Worm (Caenorhabditis elegans): ENCODE data around the gene K12H6.2.
A peak's percentile ranks its signal among the peaks of the same experiment; 100 is the strongest.

Gene K12H6.2

DNA sequence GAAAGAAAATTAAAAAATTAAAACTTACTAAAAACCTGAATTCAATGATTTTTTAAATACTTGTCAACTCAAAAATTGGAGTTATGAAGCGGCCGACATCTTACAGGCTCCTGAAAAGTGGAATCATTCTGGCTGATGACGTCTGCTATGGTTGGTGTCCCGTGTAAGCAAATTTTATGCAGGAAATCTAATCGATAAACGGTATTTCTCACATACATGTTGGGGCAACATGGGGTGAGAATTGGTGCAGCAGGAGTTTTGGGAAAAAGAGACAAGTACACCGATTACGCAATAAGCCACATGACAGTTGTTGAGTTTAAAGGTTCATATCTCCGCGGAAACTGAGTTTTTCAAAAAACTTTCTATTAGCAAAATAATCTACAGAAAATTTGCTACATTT, at the start of gene K12H6.2:
Gene K12H6.2 (minus strand): TSS at position 101 of the 400 bp plus-strand sequence.
- TF ChIP-seq him-1 (tag; optimal IDR thresholded peaks at IDR 0.05) = no peak
- no peak for TF ChIP-seq W03F9.2 (tag; optimal IDR thresholded peaks at IDR 0.05)
- TF ChIP-seq dao-5 (tag; optimal IDR thresholded peaks at IDR 0.05) = no peak

DNA sequence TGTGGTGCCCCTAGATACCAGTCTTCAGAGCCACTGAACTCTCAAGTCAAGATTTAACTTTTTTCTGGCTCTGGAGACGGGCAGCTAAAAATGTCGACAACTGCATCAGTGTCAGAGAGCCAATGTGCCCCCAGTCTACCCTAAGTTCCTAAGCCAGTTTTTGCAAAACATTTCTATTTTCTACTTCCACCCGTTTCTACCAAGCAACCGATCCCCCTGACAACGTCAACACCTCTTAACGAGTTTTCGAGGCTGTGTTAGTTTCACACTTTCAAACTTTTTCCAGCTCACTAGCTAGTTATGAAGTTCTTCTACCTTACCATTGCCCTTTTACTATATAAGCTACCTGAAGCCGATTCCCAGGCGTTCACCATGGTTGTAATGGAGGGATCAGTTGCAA, 48.9 kb upstream of the K12H6.2 start, which contains the start of gene Y110A2AL.5:
Gene Y110A2AL.5 (plus strand): TSS at position 301 of the 400 bp plus-strand sequence.
- TF ChIP-seq him-1 (tag; optimal IDR thresholded peaks at IDR 0.05) = no peak
- no peak for TF ChIP-seq dao-5 (tag; optimal IDR thresholded peaks at IDR 0.05)
- no peak for TF ChIP-seq W03F9.2 (tag; optimal IDR thresholded peaks at IDR 0.05)

DNA sequence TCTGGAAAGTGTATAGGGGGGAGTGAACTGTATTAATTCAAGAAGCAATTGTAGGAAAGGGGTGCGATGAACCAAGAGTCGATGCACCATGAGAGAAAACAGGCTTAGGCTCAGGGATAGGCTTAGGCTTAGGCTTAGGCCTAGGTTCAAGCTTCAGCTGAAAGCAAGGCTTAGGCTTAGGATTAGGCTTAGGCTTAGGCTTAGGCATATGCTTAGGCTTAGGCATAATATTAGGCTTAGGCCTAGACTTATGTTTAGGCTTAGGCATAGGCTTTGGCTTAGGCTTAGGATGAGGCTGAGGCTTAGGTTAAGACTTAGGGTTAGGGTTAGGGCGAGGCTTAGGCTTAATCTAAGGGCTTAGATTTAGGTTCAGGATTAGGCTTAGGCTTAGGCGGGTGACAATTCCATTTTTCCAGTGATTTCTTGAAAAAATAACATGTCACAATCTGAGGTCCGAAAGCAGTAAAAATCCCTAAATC, 47.3 kb upstream of the K12H6.2 start:
- no peak for TF ChIP-seq W03F9.2 (tag; optimal IDR thresholded peaks at IDR 0.05)
- no peak for TF ChIP-seq dao-5 (tag; optimal IDR thresholded peaks at IDR 0.05)

DNA sequence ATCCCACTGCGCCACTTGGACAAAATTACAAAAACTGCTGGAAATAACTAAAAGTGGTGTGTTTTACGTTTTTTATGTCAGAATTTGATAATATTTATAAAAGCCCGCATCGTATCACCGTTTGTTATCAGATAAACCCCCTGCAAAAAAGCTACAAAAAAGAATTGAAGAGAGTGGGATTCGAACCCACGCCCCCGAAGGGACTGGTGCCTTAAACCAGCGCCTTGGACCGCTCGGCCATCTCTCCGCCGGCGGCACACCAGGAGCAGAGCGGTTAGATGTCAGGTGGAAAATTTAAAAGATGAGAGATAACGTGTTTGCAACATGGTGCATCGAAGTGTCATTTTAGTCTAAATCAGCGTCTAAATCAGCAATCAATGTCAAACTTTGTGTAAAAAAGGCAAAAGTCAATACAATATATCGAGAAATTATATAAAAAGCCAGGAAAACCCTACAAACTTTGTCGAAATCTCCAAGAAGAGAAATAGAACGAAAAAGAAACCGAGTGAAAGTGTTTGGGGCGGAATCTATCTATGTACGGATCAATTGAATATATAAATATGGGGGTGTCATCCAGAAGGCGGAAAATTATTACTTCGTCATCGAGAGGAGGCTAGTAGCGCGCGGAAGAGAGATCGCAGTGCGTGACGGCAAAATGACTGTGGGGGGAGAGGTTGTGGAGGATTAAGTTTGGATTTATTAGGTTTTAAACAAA, 46.2 kb upstream of the K12H6.2 start:
- TF ChIP-seq W03F9.2 (tag; optimal IDR thresholded peaks at IDR 0.05) (no peak), dao-5 (tag; optimal IDR thresholded peaks at IDR 0.05) (peak; percentile 6)

DNA sequence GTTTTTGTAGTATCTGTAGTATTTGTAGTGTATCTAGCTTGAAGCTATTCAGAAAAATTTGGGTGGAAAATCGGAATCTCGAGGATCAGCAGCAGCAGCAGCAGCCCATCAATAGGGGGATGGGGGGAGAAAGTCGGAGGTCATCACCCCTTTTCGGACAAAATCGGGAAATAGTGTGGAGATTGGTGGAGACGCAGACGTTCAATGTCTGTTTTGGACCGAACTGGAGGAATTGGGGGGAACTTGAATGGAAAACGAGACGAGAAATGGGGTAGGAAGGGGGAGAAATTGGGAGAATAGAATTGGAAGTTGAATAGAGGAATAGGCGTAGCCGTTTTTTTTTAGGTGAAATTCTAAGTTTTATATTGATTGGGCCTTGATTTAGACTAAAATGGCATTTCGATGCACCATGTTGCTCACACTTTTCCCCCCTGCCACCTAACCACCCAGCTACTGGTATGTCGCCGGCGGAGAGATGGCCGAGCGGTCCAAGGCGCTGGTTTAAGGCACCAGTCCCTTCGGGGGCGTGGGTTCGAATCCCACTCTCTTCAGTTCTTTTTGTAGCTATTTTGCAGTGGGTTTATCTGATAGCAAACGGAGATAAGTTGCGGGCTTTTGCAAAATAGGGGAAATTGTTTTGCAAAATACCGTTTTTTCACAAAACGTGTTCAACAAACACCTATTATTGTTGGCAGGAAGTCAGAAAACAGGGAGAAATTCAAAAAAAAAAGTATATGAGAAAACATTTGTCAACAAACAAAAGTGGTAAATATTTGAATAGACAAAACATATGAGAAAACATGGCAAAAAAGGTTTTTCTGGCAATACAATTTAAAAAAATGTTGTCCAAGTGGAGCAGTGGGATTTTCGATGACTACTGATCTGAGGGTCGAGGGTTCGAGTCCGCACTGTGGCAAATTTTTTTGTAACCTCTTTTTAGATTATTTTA, 44.8 kb upstream of the K12H6.2 start:
- TF ChIP-seq dao-5 (tag; optimal IDR thresholded peaks at IDR 0.05) (peak; percentile 26), W03F9.2 (tag; optimal IDR thresholded peaks at IDR 0.05) (no peak)

DNA sequence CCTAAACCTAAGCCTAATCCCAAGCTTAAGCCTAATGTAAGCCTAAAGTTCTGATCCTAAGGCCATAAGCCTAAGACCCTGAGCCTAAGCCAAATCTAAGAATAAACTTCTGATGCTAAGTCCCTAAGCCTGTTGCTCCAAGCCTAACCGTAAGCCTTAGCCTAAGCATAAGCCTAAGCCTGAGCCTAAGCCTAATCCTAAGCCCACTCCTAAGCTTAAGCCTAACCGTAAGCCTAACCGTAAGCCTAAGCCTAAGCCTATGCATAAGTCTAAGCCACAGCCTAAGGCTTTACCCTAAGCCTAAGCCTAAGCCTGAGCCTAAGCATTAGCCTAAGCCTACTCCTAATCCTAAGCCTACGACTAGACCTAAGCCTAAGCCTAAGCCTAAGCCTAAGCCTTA, 44.0 kb upstream of the K12H6.2 start:
- TF ChIP-seq him-1 (tag; optimal IDR thresholded peaks at IDR 0.05) = no peak
- TF ChIP-seq dao-5 (tag; optimal IDR thresholded peaks at IDR 0.05) = no peak
- TF ChIP-seq W03F9.2 (tag; optimal IDR thresholded peaks at IDR 0.05) = no peak

DNA sequence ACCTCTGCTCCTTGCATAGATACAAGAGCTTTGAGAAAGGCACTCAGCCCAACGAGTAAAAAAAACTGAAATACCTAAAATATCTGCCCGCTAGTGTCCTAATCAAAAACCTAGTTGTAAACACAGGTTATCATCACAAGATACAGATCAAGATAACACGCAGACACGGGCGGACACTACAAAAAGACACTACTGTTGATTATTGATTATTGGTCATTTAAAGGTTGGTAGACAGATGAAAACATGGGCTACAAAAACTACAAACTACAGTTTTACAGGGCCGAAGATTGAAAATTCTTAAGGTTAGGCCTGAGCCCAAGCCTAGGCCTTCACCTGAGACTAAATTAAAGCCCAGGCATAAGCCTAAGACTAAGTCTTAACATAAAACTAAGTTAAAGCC, 43.5 kb upstream of the K12H6.2 start:
- TF ChIP-seq dao-5 (tag; optimal IDR thresholded peaks at IDR 0.05) (no peak), him-1 (tag; optimal IDR thresholded peaks at IDR 0.05) (no peak), W03F9.2 (tag; optimal IDR thresholded peaks at IDR 0.05) (no peak)

DNA sequence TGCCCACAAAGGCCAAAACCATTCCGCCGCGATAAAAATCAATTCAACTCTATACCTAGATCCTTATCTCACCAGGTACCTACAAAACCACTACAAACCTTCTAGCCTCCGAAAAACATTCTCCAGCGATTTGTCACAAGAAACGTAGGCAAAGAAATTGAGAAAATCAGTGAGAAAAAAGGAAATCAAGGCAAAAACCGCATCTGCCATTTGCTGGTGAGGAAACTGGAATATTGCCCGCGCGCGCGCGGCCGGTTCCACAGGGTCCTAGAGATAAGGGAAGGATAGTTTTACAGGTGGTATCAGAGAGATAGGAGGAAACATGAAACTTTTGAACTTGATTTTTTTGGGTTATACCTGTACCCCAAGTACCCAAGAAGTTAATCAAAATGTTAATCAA, 42.2 kb upstream of the K12H6.2 start:
- no peak for TF ChIP-seq dao-5 (tag; optimal IDR thresholded peaks at IDR 0.05)
- TF ChIP-seq W03F9.2 (tag; optimal IDR thresholded peaks at IDR 0.05) = no peak
- TF ChIP-seq him-1 (tag; optimal IDR thresholded peaks at IDR 0.05) = no peak

DNA sequence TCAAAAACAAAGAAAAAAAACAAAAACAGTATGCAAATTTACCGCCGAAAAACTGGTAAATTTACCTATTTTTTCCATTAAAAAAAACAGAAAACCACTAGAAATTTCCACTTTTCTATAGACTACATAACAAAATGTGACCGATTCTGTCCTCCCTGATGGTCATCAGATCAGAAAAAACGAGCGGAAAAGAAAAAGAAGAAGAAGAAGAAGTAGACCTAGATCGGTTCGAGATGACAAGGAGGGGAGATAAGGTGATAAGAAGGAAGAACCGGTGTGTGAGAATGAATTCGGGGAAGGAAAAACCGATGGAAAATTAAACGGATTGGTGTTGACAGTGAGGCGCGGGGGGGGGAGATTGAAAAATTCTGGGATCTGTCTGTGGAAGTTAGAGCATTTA, 40.8 kb upstream of the K12H6.2 start:
- TF ChIP-seq dao-5 (tag; optimal IDR thresholded peaks at IDR 0.05) (no peak), him-1 (tag; optimal IDR thresholded peaks at IDR 0.05) (no peak)

DNA sequence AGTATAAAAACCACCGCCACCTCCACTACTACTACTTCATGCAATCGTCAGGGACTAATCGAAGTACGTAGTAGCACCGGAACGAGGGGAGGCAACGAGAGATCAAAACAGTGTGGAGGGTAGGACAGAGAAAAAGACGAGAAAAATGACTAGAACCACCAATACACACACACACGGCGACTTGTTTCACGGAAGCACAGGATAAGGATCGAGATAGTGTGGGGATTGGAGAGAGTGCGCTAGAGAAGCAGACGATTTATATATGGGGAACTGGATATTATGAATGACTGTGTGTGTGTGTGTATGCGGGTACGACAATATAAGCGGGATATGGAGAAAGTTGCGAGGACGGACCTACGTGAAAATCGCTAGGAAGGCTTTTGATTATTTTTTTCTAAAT, 39.5 kb upstream of the K12H6.2 start:
- TF ChIP-seq him-1 (tag; optimal IDR thresholded peaks at IDR 0.05) = no peak
- no peak for TF ChIP-seq dao-5 (tag; optimal IDR thresholded peaks at IDR 0.05)
- no peak for TF ChIP-seq W03F9.2 (tag; optimal IDR thresholded peaks at IDR 0.05)

DNA sequence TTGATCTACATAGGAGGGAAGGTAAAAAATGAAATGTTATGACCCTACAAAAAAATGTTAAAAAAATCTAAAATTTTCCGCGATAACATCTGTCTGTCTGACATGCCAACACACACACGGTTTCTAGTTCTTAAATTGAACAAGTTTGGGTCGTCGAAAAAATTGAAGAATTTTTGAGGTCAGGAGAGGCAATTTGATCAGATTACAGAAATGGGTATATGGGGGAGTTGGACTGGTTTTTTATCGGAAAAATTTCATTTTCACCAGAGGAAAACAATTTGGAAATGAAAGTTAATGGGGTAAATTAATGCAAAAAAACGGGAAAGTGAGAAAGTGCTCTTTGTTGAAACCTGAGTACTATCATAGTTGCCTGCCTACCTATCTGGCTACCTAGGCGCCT, 38.4 kb upstream of the K12H6.2 start:
- TF ChIP-seq W03F9.2 (tag; optimal IDR thresholded peaks at IDR 0.05) (no peak), him-1 (tag; optimal IDR thresholded peaks at IDR 0.05) (no peak), dao-5 (tag; optimal IDR thresholded peaks at IDR 0.05) (no peak)

DNA sequence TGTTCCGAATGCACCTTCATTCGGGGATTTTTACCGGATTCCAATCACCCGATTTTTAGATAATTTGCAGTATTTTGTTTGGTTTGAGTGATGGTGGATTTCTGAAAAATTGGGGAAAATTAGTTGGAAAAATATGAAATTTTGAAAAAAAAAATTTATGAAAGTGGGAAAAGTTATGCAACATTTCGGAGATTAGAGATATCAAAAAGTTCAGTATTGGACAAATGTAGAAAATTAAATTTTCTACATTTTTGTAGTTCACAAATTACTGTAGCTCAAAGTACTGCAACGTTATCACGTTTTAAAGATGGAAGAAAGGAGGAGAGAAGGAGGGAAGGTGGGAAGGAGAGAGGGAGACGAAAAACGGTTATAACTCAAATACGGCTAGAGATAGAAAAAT, 37.1 kb upstream of the K12H6.2 start, which contains the start of gene ptc-3:
Gene ptc-3 (minus strand): TSS at position 101 of the 400 bp plus-strand sequence.
- TF ChIP-seq dao-5 (tag; optimal IDR thresholded peaks at IDR 0.05) (no peak), him-1 (tag; optimal IDR thresholded peaks at IDR 0.05) (no peak), W03F9.2 (tag; optimal IDR thresholded peaks at IDR 0.05) (no peak)

DNA sequence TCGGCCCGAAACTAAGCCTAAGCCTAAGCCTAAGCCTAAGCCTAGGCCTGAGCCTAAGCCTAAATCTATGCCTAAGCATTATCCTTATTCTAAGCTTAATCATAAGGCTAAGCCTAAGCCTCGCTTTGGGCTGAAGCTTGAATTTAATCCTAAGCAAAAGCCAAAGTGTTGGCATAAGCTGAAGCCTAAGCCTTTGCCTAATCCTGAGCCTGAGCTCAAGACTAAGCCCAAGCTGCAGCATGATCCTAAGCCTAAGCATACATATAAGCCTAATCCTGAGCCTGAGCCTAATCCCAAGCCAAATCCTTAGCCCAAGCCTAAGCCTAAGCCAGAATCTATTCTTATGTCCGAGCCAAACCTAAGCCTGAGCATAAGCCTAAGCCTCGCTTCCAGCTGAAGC, 31.2 kb upstream of the K12H6.2 start:
- TF ChIP-seq him-1 (tag; optimal IDR thresholded peaks at IDR 0.05) = no peak

DNA sequence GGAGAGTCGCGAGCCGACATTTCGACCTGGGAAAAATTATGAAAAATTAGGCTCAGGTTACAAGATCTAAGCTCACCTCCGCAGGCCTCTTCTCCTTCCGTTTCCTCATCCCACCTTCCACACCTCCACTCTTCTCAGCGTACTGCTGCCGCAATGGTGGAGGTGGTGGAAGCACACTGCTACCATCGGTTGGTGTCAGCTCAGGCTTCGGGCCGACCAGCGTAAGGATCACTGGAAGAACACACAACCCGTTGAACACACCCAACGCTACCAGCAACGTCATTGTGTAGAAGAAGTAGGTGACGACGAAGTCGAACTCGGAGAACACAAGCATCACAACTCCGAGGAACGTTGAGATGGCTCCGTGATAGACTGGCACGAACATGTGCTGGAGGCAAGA, 30.3 kb upstream of the K12H6.2 start:
- TF ChIP-seq him-1 (tag; optimal IDR thresholded peaks at IDR 0.05) (no peak), W03F9.2 (tag; optimal IDR thresholded peaks at IDR 0.05) (no peak)
